Fruit fly (Drosophila melanogaster) whole organism, embryonic: ENCODE measurements around the gene in.

Experiments
- ATbp ChIP-seq: fragments of 200-800 bp; sonication (Bioruptor generic); optimal IDR thresholded peaks from 2 replicates; lab custom pipeline; 2017; ENCODE audit warnings: missing biosample characterization, mild to moderate bottlenecking, missing genetic modification characterization, missing genetic modification reagents
- CG10147 ChIP-seq: fragments of 200-800 bp; sonication (Bioruptor generic); optimal IDR thresholded peaks from 2 replicates; lab custom pipeline; 2019; ENCODE audit warnings: missing biosample characterization, mild to moderate bottlenecking, missing genetic modification characterization, moderate library complexity
- CG10321 ChIP-seq: fragments of 200-800 bp; sonication (Bioruptor generic); IDR thresholded peaks from 2 replicates; pipeline ENCODE4 v1.3.6; 2022; ENCODE audit warnings: missing biosample characterization, missing genetic modification characterization
- CG11560 ChIP-seq: fragments of 200-800 bp; sonication (Bioruptor generic); IDR thresholded peaks from 3 replicates; pipeline ENCODE4 v1.3.6; 2022; ENCODE audit warnings: missing biosample characterization, missing genetic modification characterization
- CG12942 ChIP-seq: fragments of 200-800 bp; sonication (Bioruptor generic); optimal IDR thresholded peaks from 3 replicates; lab custom pipeline; 2016; ENCODE audit warnings: missing biosample characterization, missing genetic modification characterization
- CG13287 ChIP-seq: fragments of 200-800 bp; sonication (Bioruptor generic); IDR thresholded peaks from 2 replicates; pipeline ENCODE4 v1.3.6; 2022; ENCODE audit warnings: missing biosample characterization, missing genetic modification characterization; ENCODE audit not compliant: partially characterized antibody
- CG15479 ChIP-seq: fragments of 200-800 bp; sonication (Bioruptor generic); optimal IDR thresholded peaks from 3 replicates; lab custom pipeline; 2019; ENCODE audit warnings: missing biosample characterization, mild to moderate bottlenecking, missing genetic modification characterization, moderate library complexity
- CG17568 ChIP-seq: fragments of 200-800 bp; sonication (Bioruptor generic); optimal IDR thresholded peaks from 2 replicates; lab custom pipeline; 2018; ENCODE audit warnings: missing biosample characterization, mild to moderate bottlenecking, missing genetic modification characterization, moderate library complexity
- CG17829 ChIP-seq: fragments of 200-800 bp; optimal IDR thresholded peaks from 2 replicates; lab custom pipeline; 2019; ENCODE audit warnings: missing biosample characterization, mild to moderate bottlenecking, missing genetic modification characterization, moderate library complexity
- CG2199 ChIP-seq: fragments of 200-800 bp; sonication (Bioruptor generic); IDR thresholded peaks from 3 replicates; pipeline ENCODE4 v1.3.6; 2022; ENCODE audit warnings: missing biosample characterization, missing genetic modification characterization
- CG31224 ChIP-seq: fragments of 200-800 bp; sonication (Bioruptor generic); IDR thresholded peaks from 2 replicates; pipeline ENCODE4 v1.3.6; 2022; ENCODE audit warnings: missing biosample characterization, missing genetic modification characterization
- CG3163 ChIP-seq: fragments of 200-800 bp; sonication (Bioruptor generic); optimal IDR thresholded peaks from 3 replicates; lab custom pipeline; 2016; ENCODE audit warnings: missing biosample characterization, missing genetic modification characterization
- CG42726 ChIP-seq: fragments of 200-800 bp; sonication (Bioruptor generic); IDR thresholded peaks from 2 replicates; pipeline ENCODE4 v1.3.6; 2022; ENCODE audit warnings: missing biosample characterization, missing genetic modification characterization; ENCODE audit not compliant: partially characterized antibody
- CG4820 ChIP-seq: fragments of 200-800 bp; sonication (Bioruptor generic); optimal IDR thresholded peaks from 3 replicates; lab custom pipeline; 2016; ENCODE audit warnings: missing biosample characterization, missing genetic modification characterization
- CG7556 ChIP-seq: fragments of 200-800 bp; sonication (Bioruptor generic); optimal IDR thresholded peaks from 2 replicates; lab custom pipeline; 2017; ENCODE audit warnings: missing biosample characterization, mild to moderate bottlenecking, missing genetic modification characterization
- CG8359 ChIP-seq: fragments of 200-800 bp; sonication (Bioruptor generic); optimal IDR thresholded peaks from 2 replicates; lab custom pipeline; 2017; ENCODE audit warnings: missing biosample characterization, mild to moderate bottlenecking, missing genetic modification characterization, borderline replicate concordance
- Dip2 ChIP-seq: fragments of 200-800 bp; sonication (Bioruptor generic); IDR thresholded peaks from 2 replicates; pipeline ENCODE4 v1.3.6; 2022; ENCODE audit warnings: missing biosample characterization, missing genetic modification characterization
- Fer2 ChIP-seq: fragments of 200-800 bp; sonication (Bioruptor generic); optimal IDR thresholded peaks from 2 replicates; lab custom pipeline; 2018; ENCODE audit warnings: missing biosample characterization, mild to moderate bottlenecking, missing genetic modification characterization, moderate library complexity
- H2.0 ChIP-seq: fragments of 200-800 bp; sonication (Bioruptor generic); IDR thresholded peaks from 2 replicates; pipeline ENCODE4 v1.3.6; 2022; ENCODE audit warnings: missing biosample characterization, missing genetic modification characterization
- Hand ChIP-seq: fragments of 200-800 bp; sonication (Bioruptor generic); optimal IDR thresholded peaks from 2 replicates; lab custom pipeline; 2017; ENCODE audit warnings: mild to moderate bottlenecking, missing biosample characterization, missing genetic modification reagents, missing genetic modification characterization
- Hey ChIP-seq: fragments of 200-800 bp; sonication (Bioruptor generic); optimal IDR thresholded peaks from 3 replicates; lab custom pipeline; 2018; ENCODE audit warnings: missing biosample characterization, mild to moderate bottlenecking, missing genetic modification characterization
- Lim3 ChIP-seq: fragments of 200-800 bp; sonication (Bioruptor generic); IDR thresholded peaks from 2 replicates; pipeline ENCODE4 v1.3.6; 2022; ENCODE audit warnings: missing biosample characterization, missing genetic modification characterization
- MESR4 ChIP-seq: fragments of 200-800 bp; sonication (Bioruptor generic); optimal IDR thresholded peaks from 2 replicates; lab custom pipeline; 2018; ENCODE audit warnings: missing biosample characterization, mild to moderate bottlenecking, missing genetic modification characterization, moderate library complexity
- NFAT ChIP-seq: fragments of 200-800 bp; sonication (Bioruptor generic); IDR thresholded peaks from 2 replicates; pipeline ENCODE4 v1.3.6; 2022; ENCODE audit warnings: missing biosample characterization, missing genetic modification characterization
- Optix ChIP-seq: fragments of 200-800 bp; sonication (Bioruptor generic); IDR thresholded peaks from 3 replicates; pipeline ENCODE4 v1.3.6; 2022; ENCODE audit warnings: missing biosample characterization, missing genetic modification characterization
- Ptx1 ChIP-seq: fragments of 200-800 bp; sonication (Bioruptor generic); IDR thresholded peaks from 2 replicates; pipeline ENCODE4 v1.3.6; 2022; ENCODE audit warnings: missing biosample characterization, missing genetic modification characterization
- Six4 ChIP-seq: fragments of 200-800 bp; sonication (Bioruptor generic); optimal IDR thresholded peaks from 2 replicates; lab custom pipeline; 2016; ENCODE audit warnings: missing biosample characterization, missing genetic modification characterization
- Xbp1 ChIP-seq: fragments of 200-800 bp; sonication (Bioruptor generic); optimal IDR thresholded peaks from 3 replicates; lab custom pipeline; 2016; ENCODE audit warnings: missing biosample characterization, mild to moderate bottlenecking, missing genetic modification characterization
- ci ChIP-seq: fragments of 200-800 bp; sonication (Bioruptor generic); IDR thresholded peaks from 3 replicates; pipeline ENCODE4 v1.3.6; 2022; ENCODE audit warnings: missing biosample characterization, missing genetic modification characterization
- crc ChIP-seq: fragments of 200-800 bp; sonication (Bioruptor generic); optimal IDR thresholded peaks from 2 replicates; lab custom pipeline; 2016; ENCODE audit warnings: missing biosample characterization, missing genetic modification characterization
- dmrt11E ChIP-seq: fragments of 200-800 bp; sonication (Bioruptor generic); optimal IDR thresholded peaks from 3 replicates; lab custom pipeline; 2018; ENCODE audit warnings: missing biosample characterization, mild to moderate bottlenecking, missing genetic modification characterization, moderate library complexity
- eyg ChIP-seq: fragments of 200-800 bp; sonication (Bioruptor generic); optimal IDR thresholded peaks from 3 replicates; lab custom pipeline; 2016; ENCODE audit warnings: missing biosample characterization, missing genetic modification characterization
- fd102C ChIP-seq: fragments of 200-800 bp; sonication (Bioruptor generic); optimal IDR thresholded peaks from 2 replicates; lab custom pipeline; 2018; ENCODE audit warnings: missing biosample characterization, mild to moderate bottlenecking, missing genetic modification characterization, moderate library complexity
- gfzf ChIP-seq: fragments of 200-800 bp; sonication (Bioruptor generic); optimal IDR thresholded peaks from 2 replicates; lab custom pipeline; 2016; ENCODE audit warnings: missing biosample characterization, mild to moderate bottlenecking, missing genetic modification characterization, moderate library complexity
- gt ChIP-seq: fragments of 200-800 bp; sonication (Bioruptor generic); IDR thresholded peaks from 2 replicates; pipeline ENCODE4 v1.3.6; 2022; ENCODE audit warnings: missing biosample characterization, missing genetic modification characterization
- hkb ChIP-seq, 2 experiments: fragments of 200-800 bp in 1 of 2; fragments of >200 bp in 1 of 2; sonication (Bioruptor generic) in 1 of 2; IDR thresholded peaks in 1 of 2; optimal IDR thresholded peaks in 1 of 2; 2 replicates each; pipeline versions ENCODE4 v1.3.6 to Lab custom; 2017 to 2022; ENCODE audit warnings: missing biosample characterization in 1 of 2, missing genetic modification characterization in 1 of 2
- ind ChIP-seq: fragments of 200-800 bp; sonication (Bioruptor generic); optimal IDR thresholded peaks from 3 replicates; lab custom pipeline; 2016; ENCODE audit warnings: missing biosample characterization, missing genetic modification characterization
- insv ChIP-seq, 2 experiments: fragments of 200-800 bp; sonication (Bioruptor generic); optimal IDR thresholded peaks; 3 replicates each; lab custom pipeline; 2016 to 2018; ENCODE audit warnings: missing biosample characterization in 2 of 2, missing genetic modification characterization in 2 of 2
- inv ChIP-seq: fragments of 200-800 bp; sonication (Bioruptor generic); IDR thresholded peaks from 2 replicates; pipeline ENCODE4 v1.3.6; 2022; ENCODE audit warnings: missing biosample characterization, missing genetic modification characterization; ENCODE audit not compliant: partially characterized antibody
- ken ChIP-seq: fragments of 200-800 bp; sonication (Bioruptor generic); IDR thresholded peaks from 3 replicates; pipeline ENCODE4 v1.3.6; 2022; ENCODE audit warnings: missing biosample characterization, missing genetic modification characterization
- lola ChIP-seq, 3 experiments: fragments of >200 bp in 2 of 3; fragments of 200-800 bp in 1 of 3; sonication (Bioruptor generic) in 1 of 3; optimal IDR thresholded peaks; 2 replicates each; lab custom pipeline; 2017 to 2019; ENCODE audit warnings: missing biosample characterization in 3 of 3, missing genetic modification characterization in 3 of 3, mild to moderate bottlenecking in 1 of 3, moderate library complexity in 1 of 3
- mam ChIP-seq: fragments of 200-800 bp; sonication (Bioruptor generic); optimal IDR thresholded peaks from 3 replicates; lab custom pipeline; 2016; ENCODE audit warnings: missing biosample characterization, missing genetic modification characterization
- nau ChIP-seq: fragments of 200-800 bp; sonication (Bioruptor generic); optimal IDR thresholded peaks from 3 replicates; lab custom pipeline; 2017; ENCODE audit warnings: missing biosample characterization, mild to moderate bottlenecking, missing genetic modification characterization, missing genetic modification reagents
- pros ChIP-seq: fragments of 200-800 bp; sonication (Bioruptor generic); optimal IDR thresholded peaks from 3 replicates; lab custom pipeline; 2019; ENCODE audit warnings: missing biosample characterization, mild to moderate bottlenecking, missing genetic modification characterization, moderate library complexity
- tin ChIP-seq: fragments of 200-800 bp; sonication (Bioruptor generic); optimal IDR thresholded peaks from 3 replicates; lab custom pipeline; 2016; ENCODE audit warnings: missing biosample characterization, missing genetic modification characterization
- wor ChIP-seq: fragments of 200-800 bp; sonication (Bioruptor generic); IDR thresholded peaks from 2 replicates; pipeline ENCODE4 v1.3.6; 2022; ENCODE audit warnings: missing biosample characterization, missing genetic modification characterization
- zfh1 ChIP-seq: fragments of 200-800 bp; sonication (Bioruptor generic); IDR thresholded peaks from 3 replicates; pipeline ENCODE4 v1.3.6; 2022; ENCODE audit warnings: missing biosample characterization, missing genetic modification characterization
- zfh2 ChIP-seq: fragments of 200-800 bp; sonication (Bioruptor generic); optimal IDR thresholded peaks from 2 replicates; lab custom pipeline; 2016; ENCODE audit warnings: missing biosample characterization, missing genetic modification characterization

The in gene

DNA sequence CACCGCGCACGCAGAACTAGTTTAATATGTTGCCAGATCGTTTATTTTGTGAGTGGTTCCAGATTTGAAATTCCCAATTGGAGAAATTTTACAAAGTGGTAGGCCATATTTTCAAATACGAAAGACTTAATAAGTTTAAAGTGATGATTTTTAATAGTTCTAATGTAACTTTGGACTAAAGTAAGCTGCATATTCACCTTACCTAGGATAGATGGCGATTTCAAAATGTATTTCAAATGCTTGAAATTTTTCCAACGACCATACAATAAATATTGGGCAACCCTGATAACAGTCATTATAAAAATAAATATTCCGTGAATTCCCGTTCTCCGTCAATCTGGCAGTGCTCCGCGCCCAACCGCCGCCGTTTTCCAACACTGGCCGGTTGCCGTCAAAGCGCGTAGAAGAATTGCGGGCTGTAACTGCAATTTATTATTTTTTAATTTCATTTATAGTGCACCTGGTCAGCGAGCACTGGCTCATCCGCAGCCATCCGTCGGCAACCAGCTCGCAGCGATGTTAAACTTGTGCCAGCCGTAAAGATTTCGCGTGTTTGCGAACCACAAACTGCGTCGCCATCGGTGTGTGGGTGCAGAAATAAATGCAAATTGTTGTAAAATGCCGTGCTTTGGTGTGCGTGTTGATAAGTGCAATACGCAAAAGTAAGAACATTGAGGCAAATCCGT, 9.0 kb downstream of the in start, which contains the start of the genes Ide and RhoBTB (continued):
- TF ChIP-seq NFAT (GFP tag; lab: Robert Waterston, UW), result peak; percentile 63
- TF ChIP-seq CG42726, result no peak
- no peak; the same call in 1 of the 2 replicates for TF ChIP-seq wor
- peak; percentile 77 for TF ChIP-seq tin (GFP tag; lab: Kevin White, UChicago)
- TF ChIP-seq eyg, result peak; percentile 75
- TF ChIP-seq ATbp (GFP tag; lab: Kevin White, UChicago), result peak; percentile 53
- peak; percentile 96 for TF ChIP-seq hkb (optimal IDR thresholded peaks at IDR 0.05; lab: Kevin White, UChicago)
- peak; percentile 40; the same call in 1 of the 2 replicates for TF ChIP-seq hkb (GFP tag; IDR thresholded peaks at IDR 0.05; lab: Robert Waterston, UW)
- peak; percentile 31 for TF ChIP-seq CG8359 (GFP tag; lab: Kevin White, UChicago)
- TF ChIP-seq CG10147 (GFP tag; lab: Kevin White, UChicago), result peak; percentile 62
- peak; percentile 76 for TF ChIP-seq Ptx1 (GFP tag; lab: Robert Waterston, UW)
- peak; percentile 79 for TF ChIP-seq CG17829 (tag; lab: Kevin White, UChicago)
- peak; percentile 46; the same call in 1 of the 3 replicates for TF ChIP-seq ken (GFP tag; lab: Robert Waterston, UW)
- peak; percentile 64 for TF ChIP-seq CG31224 (GFP tag; lab: Robert Waterston, UW)
- peak; percentile 19 for TF ChIP-seq gfzf
- no peak for TF ChIP-seq Hand (GFP tag; lab: Kevin White, UChicago)
- peak; percentile 64 for TF ChIP-seq CG15479 (GFP tag; lab: Kevin White, UChicago)
- TF ChIP-seq dmrt11E (tag; lab: Kevin White, UChicago), result peak; percentile 66
- TF ChIP-seq crc (GFP tag; lab: Kevin White, UChicago), result peak; percentile 67
- peak; percentile 60 for TF ChIP-seq Six4 (GFP tag; lab: Kevin White, UChicago)
- 0 out of 2 replicates have a peak, but pooled peaks have one; percentile 41 for TF ChIP-seq H2.0 (GFP tag; lab: Robert Waterston, UW)
- TF ChIP-seq Fer2 (tag; lab: Kevin White, UChicago), result peak; percentile 81
- TF ChIP-seq Dip2 (GFP tag; lab: Robert Waterston, UW), result peak; percentile 31; the same call in 1 of the 2 replicates
- TF ChIP-seq inv (GFP tag; lab: Robert Waterston, UW), result no peak
- TF ChIP-seq zfh1 (GFP tag; lab: Robert Waterston, UW), result peak; percentile 48; the same call in 1 of the 3 replicates
- no peak for TF ChIP-seq Lim3 (GFP tag; lab: Robert Waterston, UW)
- no peak for TF ChIP-seq CG10321 (GFP tag; lab: Robert Waterston, UW)
- peak; percentile 21; the same call in 1 of the 2 replicates for TF ChIP-seq gt (GFP tag; lab: Robert Waterston, UW)
- no peak for TF ChIP-seq Hey (tag; lab: Kevin White, UChicago)
- TF ChIP-seq CG11560 (tag; lab: Robert Waterston, UW), result peak; percentile 76
- peak; percentile 69 for TF ChIP-seq CG7556
- peak in 1 of 3 experiments; percentile 79 for TF ChIP-seq lola (GFP tag; optimal IDR thresholded peaks at IDR 0.05; lab: Kevin White, UChicago)
- TF ChIP-seq CG13287 (GFP tag; lab: Robert Waterston, UW), result peak; percentile 16; the same call in 1 of the 2 replicates
- TF ChIP-seq ind (GFP tag; lab: Kevin White, UChicago), result peak; percentile 93
- TF ChIP-seq Optix (GFP tag; lab: Robert Waterston, UW), result no peak
- TF ChIP-seq zfh2 (GFP tag; lab: Kevin White, UChicago), result peak; percentile 95
- peak; percentile 87 to 98 for TF ChIP-seq insv (GFP tag; optimal IDR thresholded peaks at IDR 0.05; lab: Kevin White, UChicago)
- no peak for TF ChIP-seq pros (GFP tag; lab: Kevin White, UChicago)
- TF ChIP-seq CG4820, result peak; percentile 70
- no peak for TF ChIP-seq CG17568
- TF ChIP-seq Xbp1, result peak; percentile 88
- no peak for TF ChIP-seq nau (GFP tag; lab: Kevin White, UChicago)
- no peak for TF ChIP-seq fd102C
- TF ChIP-seq mam (GFP tag; lab: Kevin White, UChicago), result peak; percentile 96
- TF ChIP-seq CG2199, result no peak
- TF ChIP-seq CG3163 (GFP tag; lab: Kevin White, UChicago), result peak; percentile 77
- peak; percentile 27; the same call in 1 of the 3 replicates for TF ChIP-seq ci (GFP tag; lab: Robert Waterston, UW)
- TF ChIP-seq MESR4, result peak; percentile 10
- TF ChIP-seq CG12942 (GFP tag; lab: Kevin White, UChicago), result peak; percentile 80
